Worm (Caenorhabditis elegans) whole organism, mixed stage, embryonic: ENCODE data around the gene Y51H4A.24.

Source experiments
- lsy-2 ChIP-seq: fragments of 150-350 bp; optimal IDR thresholded peaks from 2 replicates; lab custom pipeline; 2014; ENCODE audit warnings: missing biosample characterization, missing genetic modification characterization
- nhr-237 ChIP-seq: fragments of 150-350 bp; optimal IDR thresholded peaks from 2 replicates; lab custom pipeline; 2014; ENCODE audit warnings: missing biosample characterization, missing genetic modification characterization
- sptf-1 ChIP-seq: sonication (generic microtip); optimal IDR thresholded peaks from 2 replicates; lab custom pipeline; 2017; ENCODE audit warnings: mild to moderate bottlenecking, missing genetic modification characterization, moderate library complexity, missing compliant biosample characterization

- no peak for TF ChIP-seq nhr-237 (tag; lab: Kevin White, UChicago)
- TF ChIP-seq lsy-2 (tag; lab: Kevin White, UChicago) = no peak
- TF ChIP-seq sptf-1 (tag; lab: Kevin White, UChicago) = no peak
These were observed 34.8 kb upstream of the Y51H4A.24 start, which contains the start of gene Y43D4A.5 for ce11 chrIV:16775455-16775854.
